Worm (Caenorhabditis elegans) whole organism, L4 larva: ENCODE data around the gene T07F12.2.

Experiments used
- gei-8 ChIP-seq: fragments of 200-800 bp; sonication (Bioruptor generic); optimal IDR thresholded peaks from 2 replicates; lab custom pipeline; 2018; ENCODE audit warnings: mild to moderate bottlenecking, missing genetic modification characterization, missing compliant biosample characterization
- hmg-1.1 ChIP-seq: fragments of 200-800 bp; sonication (Bioruptor generic); IDR thresholded peaks from 2 replicates; pipeline ENCODE4 v1.3.6; 2022; ENCODE audit warnings: missing genetic modification reagents, missing genetic modification characterization, missing compliant biosample characterization

- TF ChIP-seq hmg-1.1 (GFP tag; lab: Robert Waterston, UW) (0 out of 2 replicates have a peak, but pooled peaks have one; percentile 23), gei-8 (GFP tag; lab: Kevin White, UChicago) (no peak)
These were observed 37.0 kb upstream of the T07F12.2 start, which contains the start of gene F39C12.1 for ce11 chrX:4853060-4853459.
